Worm (Caenorhabditis elegans) whole organism, L4 larva: Measurements from ENCODE around the gene W04G3.10.

Source experiments
- arid-1 ChIP-seq: fragments of 200-800 bp; sonication (Bioruptor generic); conservative IDR thresholded peaks from 2 replicates; pipeline ENCODE4 v1.3.6; 2022; ENCODE audit warnings: missing genetic modification reagents, missing genetic modification characterization, missing compliant biosample characterization
- lin-1 ChIP-seq: fragments of 200-800 bp; sonication (Bioruptor generic); IDR thresholded peaks from 2 replicates; pipeline ENCODE4 v1.3.6; 2022; ENCODE audit warnings: missing genetic modification reagents, missing genetic modification characterization, missing compliant biosample characterization
- lin-38 ChIP-seq: fragments of 200-800 bp; sonication (Bioruptor generic); IDR thresholded peaks from 2 replicates; pipeline ENCODE4 v1.3.6; 2022; ENCODE audit warnings: missing genetic modification reagents, missing genetic modification characterization, missing compliant biosample characterization
- lin-39 ChIP-seq: fragments of 150-350 bp; optimal IDR thresholded peaks from 2 replicates; lab custom pipeline; 2014; ENCODE audit warnings: missing biosample characterization, missing genetic modification reagents, missing genetic modification characterization
- lir-3 ChIP-seq: sonication (generic microtip); optimal IDR thresholded peaks from 2 replicates; lab custom pipeline; 2016; ENCODE audit warnings: mild to moderate bottlenecking, missing genetic modification characterization, missing compliant biosample characterization
- pha-4 ChIP-seq, 2 experiments: fragments of 150-350 bp in 1 of 2; fragments of 200-800 bp in 1 of 2; sonication (Bioruptor generic) in 1 of 2; IDR thresholded peaks in 1 of 2; optimal IDR thresholded peaks in 1 of 2; 2 replicates each; pipeline versions ENCODE4 v1.3.6 to Lab custom; 2014 to 2022; ENCODE audit warnings: missing genetic modification characterization in 2 of 2, missing genetic modification reagents in 2 of 2, missing biosample characterization in 1 of 2, missing compliant biosample characterization in 1 of 2
- snpc-4 ChIP-seq: fragments of 150-350 bp; optimal IDR thresholded peaks from 2 replicates; lab custom pipeline; 2014; ENCODE audit warnings: missing biosample characterization, missing genetic modification characterization
- zfp-2 ChIP-seq: sonication (generic microtip); optimal IDR thresholded peaks from 2 replicates; lab custom pipeline; 2016; ENCODE audit warnings: mild to moderate bottlenecking, missing genetic modification characterization, missing compliant biosample characterization
- zip-11 ChIP-seq: fragments of 200-800 bp; sonication (Bioruptor generic); IDR thresholded peaks from 2 replicates; pipeline ENCODE4 v1.3.6; 2022; ENCODE audit warnings: missing genetic modification characterization, missing compliant biosample characterization

- TF ChIP-seq lir-3 (tag; lab: Kevin White, UChicago) (no peak), zfp-2 (tag; lab: Kevin White, UChicago) (no peak), lin-38 (GFP tag; lab: Robert Waterston, UW) (no peak), lin-39 (tag; lab: Kevin White, UChicago) (no peak), pha-4 (GFP tag; IDR thresholded peaks at IDR 0.05; lab: Robert Waterston, UW) (no peak; the same call in 1 of the 2 replicates), pha-4 (tag; optimal IDR thresholded peaks at IDR 0.05; lab: Kevin White, UChicago) (no peak), zip-11 (GFP tag; lab: Robert Waterston, UW) (no peak), arid-1 (no peak), lin-1 (no peak), snpc-4 (tag; lab: Kevin White, UChicago) (no peak)
These were observed 36.4 kb upstream of the W04G3.10 start for ce11 chrX:11114420-11114819.
